Worm (Caenorhabditis elegans): ENCODE data around the gene far-4.

Gene far-4

DNA sequence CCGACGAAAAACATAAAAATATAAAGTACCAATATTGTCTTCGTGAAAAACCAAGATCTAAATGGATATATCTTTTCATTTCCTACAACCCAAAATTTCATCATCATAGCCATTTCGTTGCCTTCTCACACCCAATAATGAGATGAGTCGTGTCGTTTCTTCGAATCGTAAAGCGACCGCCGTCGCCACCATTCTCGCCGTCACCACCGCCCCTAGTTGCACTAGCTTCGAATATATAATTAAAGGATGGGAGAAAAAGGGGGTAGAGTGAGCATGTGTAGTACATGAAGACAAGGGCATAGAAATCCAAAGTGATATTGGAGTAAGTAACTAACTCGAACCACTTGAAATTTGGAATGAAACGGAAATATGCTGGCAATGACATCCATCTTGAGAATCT lies 22.8 kb upstream of the far-4 start:
- TF ChIP-seq tbx-8 (GFP tag; optimal IDR thresholded peaks at IDR 0.05) (no peak), nhr-12 (tag; optimal IDR thresholded peaks at IDR 0.05) (no peak), sptf-1 (tag; optimal IDR thresholded peaks at IDR 0.05) (no peak), ceh-83 (GFP tag; optimal IDR thresholded peaks at IDR 0.05) (no peak), ceh-39 (tag; optimal IDR thresholded peaks at IDR 0.05) (no peak), ces-1 (GFP tag; optimal IDR thresholded peaks at IDR 0.05) (peak; percentile 91), nhr-2 (tag; optimal IDR thresholded peaks at IDR 0.05) (no peak), lin-32 (GFP tag; optimal IDR thresholded peaks at IDR 0.05) (no peak)

ce11 chrV:13021540-13021939 lies 22.1 kb upstream of the far-4 start:
- TF ChIP-seq unc-39 (tag; optimal IDR thresholded peaks at IDR 0.05) (no peak), cnd-1 (tag; optimal IDR thresholded peaks at IDR 0.05) (peak; percentile 89), lin-32 (GFP tag; optimal IDR thresholded peaks at IDR 0.05) (peak; percentile 94), tbx-8 (GFP tag; optimal IDR thresholded peaks at IDR 0.05) (no peak), zip-8 (tag; optimal IDR thresholded peaks at IDR 0.05) (no peak)

DNA sequence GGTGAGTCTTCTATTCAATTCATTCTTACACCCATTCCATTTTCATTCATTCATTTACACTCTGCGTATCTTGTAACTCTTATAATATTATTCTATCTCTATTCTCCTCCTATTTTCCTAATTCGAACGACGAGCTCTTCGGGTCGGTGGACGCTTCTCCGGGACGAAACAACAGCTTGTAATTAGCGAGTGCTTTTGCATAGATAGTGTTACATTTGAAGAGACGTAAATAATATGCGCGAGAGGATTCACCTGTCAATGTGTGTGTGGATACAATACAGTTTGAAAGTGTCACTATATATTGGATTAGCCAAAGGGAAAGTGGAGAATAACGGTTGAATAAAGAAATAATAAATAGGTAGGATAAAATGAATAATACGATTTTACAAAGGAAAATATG lies 21.2 kb upstream of the far-4 start:
- TF ChIP-seq lin-32 (GFP tag; optimal IDR thresholded peaks at IDR 0.05) (no peak), ham-2 (GFP tag; optimal IDR thresholded peaks at IDR 0.05) (peak; percentile 66), mep-1 (tag; optimal IDR thresholded peaks at IDR 0.05) (no peak), cnd-1 (tag; optimal IDR thresholded peaks at IDR 0.05) (peak; percentile 40), mls-2 (tag; optimal IDR thresholded peaks at IDR 0.05) (peak; percentile 16), ces-1 (GFP tag; optimal IDR thresholded peaks at IDR 0.05) (peak; percentile 69)

DNA sequence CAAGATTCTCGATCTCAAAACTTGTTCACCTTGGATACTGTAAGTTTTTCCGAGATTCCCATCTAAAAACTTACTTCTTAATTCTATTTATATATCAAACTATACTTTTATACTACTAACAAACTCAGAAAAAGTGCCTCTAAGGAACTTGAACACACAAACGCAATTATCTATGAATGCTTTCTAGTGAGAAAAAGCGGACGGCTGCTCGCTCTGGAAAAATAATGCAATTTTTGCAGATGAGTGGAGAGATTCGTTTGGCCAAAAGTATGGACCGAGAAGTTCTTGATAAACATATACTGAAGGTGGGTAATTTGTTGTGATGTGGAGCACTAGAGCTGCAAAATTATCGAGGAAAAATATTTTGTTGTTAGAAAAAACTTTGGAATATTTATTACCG lies 20.6 kb upstream of the far-4 start:
- TF ChIP-seq ces-1 (GFP tag; optimal IDR thresholded peaks at IDR 0.05) (peak; percentile 83), flh-1 (GFP tag; optimal IDR thresholded peaks at IDR 0.05) (no peak)

DNA sequence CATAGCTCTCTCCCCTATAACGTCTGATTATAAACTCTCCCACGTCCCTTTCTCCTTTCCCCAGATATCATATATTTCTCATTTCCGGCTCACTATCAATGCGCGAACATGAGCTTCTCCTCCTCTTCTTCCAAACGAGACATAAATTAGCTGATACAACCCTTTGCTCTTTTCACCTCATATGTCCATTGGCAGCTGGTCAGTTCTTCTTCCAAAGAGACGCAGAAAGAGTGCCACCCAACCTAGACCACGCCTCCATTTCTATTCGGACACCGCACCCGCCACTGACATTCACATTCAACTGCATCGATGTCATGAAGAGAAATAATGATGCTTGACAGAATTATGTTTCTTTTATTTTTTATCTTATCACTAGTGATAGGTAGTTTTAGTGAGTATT lies 19.3 kb upstream of the far-4 start, which contains the start of gene fmi-1:
fmi-1 (plus strand) TSS at position 301 of the 400 bp plus-strand sequence.
- TF ChIP-seq sptf-1 (tag; optimal IDR thresholded peaks at IDR 0.05) (peak; percentile 21), cnd-1 (tag; optimal IDR thresholded peaks at IDR 0.05) (peak; percentile 37), mep-1 (tag; optimal IDR thresholded peaks at IDR 0.05) (no peak)

- TF ChIP-seq elt-3 (tag; optimal IDR thresholded peaks at IDR 0.05) (no peak), ceh-43 (GFP tag; optimal IDR thresholded peaks at IDR 0.05) (peak; percentile 36), ces-1 (GFP tag; optimal IDR thresholded peaks at IDR 0.05) (peak; percentile 86), lin-32 (GFP tag; optimal IDR thresholded peaks at IDR 0.05) (peak; percentile 47), nhr-2 (tag; optimal IDR thresholded peaks at IDR 0.05) (peak; percentile 14), unc-62 (GFP tag; optimal IDR thresholded peaks at IDR 0.05) (no peak)
These were observed 18.8 kb upstream of the far-4 start for ce11 chrV:13018233-13018632.

DNA sequence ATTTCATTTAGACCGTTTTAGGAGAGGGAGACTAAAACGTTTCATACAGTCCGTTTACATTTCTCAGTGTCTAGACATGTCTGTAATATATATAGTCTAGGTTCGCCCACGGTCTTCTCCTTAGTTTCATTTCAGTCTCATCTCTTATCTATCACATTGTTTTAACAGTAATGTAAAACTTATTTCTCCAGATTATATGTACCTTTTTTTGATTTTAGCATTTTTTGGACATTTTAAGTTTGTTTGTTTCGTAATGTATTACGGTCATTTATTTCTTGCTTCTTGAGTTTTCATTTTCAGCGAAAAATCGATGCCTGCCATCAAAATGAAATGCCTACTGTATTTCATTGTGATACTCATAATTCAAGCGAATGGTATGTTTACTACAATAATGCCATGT lies 14.4 kb upstream of the far-4 start, which contains the start of gene F15B9.6:
F15B9.6 (plus strand) TSS at position 301 of the 400 bp plus-strand sequence.
- TF ChIP-seq ceh-43 (GFP tag; optimal IDR thresholded peaks at IDR 0.05), result no peak
- TF ChIP-seq cnd-1 (tag; optimal IDR thresholded peaks at IDR 0.05), result no peak
- no peak for TF ChIP-seq ztf-11 (tag; optimal IDR thresholded peaks at IDR 0.05)
- no peak for TF ChIP-seq sem-2 (GFP tag; optimal IDR thresholded peaks at IDR 0.05)
- TF ChIP-seq lin-13 (tag; optimal IDR thresholded peaks at IDR 0.05), result no peak
- TF ChIP-seq nhr-76 (tag; optimal IDR thresholded peaks at IDR 0.05), result no peak
- no peak for TF ChIP-seq unc-39 (tag; optimal IDR thresholded peaks at IDR 0.05)

- TF ChIP-seq nhr-28 (tag; optimal IDR thresholded peaks at IDR 0.05), result no peak
- no peak for TF ChIP-seq sptf-1 (tag; optimal IDR thresholded peaks at IDR 0.05)
- TF ChIP-seq nhr-76 (tag; optimal IDR thresholded peaks at IDR 0.05), result no peak
- TF ChIP-seq ces-1 (GFP tag; optimal IDR thresholded peaks at IDR 0.05), result no peak
- TF ChIP-seq drap-1 (GFP tag; optimal IDR thresholded peaks at IDR 0.05), result no peak
- no peak for TF ChIP-seq nhr-2 (tag; optimal IDR thresholded peaks at IDR 0.05)
- no peak for TF ChIP-seq lsy-2 (tag; optimal IDR thresholded peaks at IDR 0.05)
- no peak for TF ChIP-seq ztf-11 (tag; optimal IDR thresholded peaks at IDR 0.05)
- TF ChIP-seq unc-39 (tag; optimal IDR thresholded peaks at IDR 0.05), result no peak
These were observed 13.7 kb upstream of the far-4 start, which contains the start of gene try-10 for ce11 chrV:13013158-13013557. Gene try-10 (minus strand): TSS chrV:13013258.
